Worm (Caenorhabditis elegans): ENCODE measurements around the gene C35C5.9.

- TF ChIP-seq ref-1 (GFP tag; conservative IDR thresholded peaks at IDR 0.05), result no peak
- TF ChIP-seq flt-1 (GFP tag; IDR thresholded peaks at IDR 0.05), result no peak
- no peak for TF ChIP-seq cog-1 (tag; optimal IDR thresholded peaks at IDR 0.05)
- no peak for TF ChIP-seq T22C8.4 (GFP tag; IDR thresholded peaks at IDR 0.05)
- TF ChIP-seq med-1 (GFP tag; optimal IDR thresholded peaks at IDR 0.05; ENCODE audit: insufficient read depth), result no peak
Observed at ce11 chrX:11533543-11534003, 2.8 kb upstream of the C35C5.9 start, which contains the start of gene C35C5.8.

Measured in whole organism, midembryonic.